Fruit fly (Drosophila melanogaster) whole organism, pupa: Measurements from ENCODE around the gene CatB.

Source experiments
- CG14655 ChIP-seq: fragments of 200-800 bp; sonication (Bioruptor generic); optimal IDR thresholded peaks from 3 replicates; lab custom pipeline; 2017; ENCODE audit warnings: mild to moderate bottlenecking, missing biosample characterization, missing genetic modification reagents, missing genetic modification characterization
- CG4496 ChIP-seq: fragments of 200-800 bp; sonication (Bioruptor generic); IDR thresholded peaks from 3 replicates; pipeline ENCODE4 v1.3.6; 2022; ENCODE audit warnings: missing biosample characterization, missing genetic modification characterization
- CG9948 ChIP-seq: fragments of 200-800 bp; sonication (Bioruptor generic); optimal IDR thresholded peaks from 2 replicates; lab custom pipeline; 2018; ENCODE audit warnings: missing biosample characterization, mild to moderate bottlenecking, missing genetic modification characterization, moderate library complexity
- Pif1A ChIP-seq: fragments of 200-800 bp; sonication (Bioruptor generic); optimal IDR thresholded peaks from 3 replicates; lab custom pipeline; 2016; ENCODE audit warnings: missing biosample characterization, missing genetic modification characterization
- Pif1B ChIP-seq: fragments of 200-800 bp; sonication (Bioruptor generic); optimal IDR thresholded peaks from 3 replicates; lab custom pipeline; 2016; ENCODE audit warnings: missing biosample characterization, missing genetic modification characterization
- Snoo ChIP-seq: fragments of 200-800 bp; sonication (Bioruptor generic); optimal IDR thresholded peaks from 3 replicates; lab custom pipeline; 2017; ENCODE audit warnings: missing biosample characterization, mild to moderate bottlenecking, missing genetic modification characterization, inconsistent platforms
- fd96Ca ChIP-seq: fragments of 200-800 bp; sonication (Bioruptor generic); IDR thresholded peaks from 3 replicates; pipeline ENCODE4 v1.3.6; 2022; ENCODE audit warnings: missing biosample characterization, missing genetic modification characterization
- gl ChIP-seq: fragments of 200-800 bp; sonication (Bioruptor generic); optimal IDR thresholded peaks from 2 replicates; lab custom pipeline; 2018; ENCODE audit warnings: missing biosample characterization, mild to moderate bottlenecking, missing genetic modification characterization
- rn ChIP-seq: fragments of 200-800 bp; sonication (Bioruptor generic); IDR thresholded peaks from 2 replicates; pipeline ENCODE4 v1.3.6; 2022; ENCODE audit warnings: missing biosample characterization, missing genetic modification characterization

dm6 chr2L:8734304-8734703 is 28.9 kb downstream of the CatB start:
- TF ChIP-seq CG14655 (GFP tag; lab: Kevin White, UChicago): no peak
- no peak for TF ChIP-seq CG4496
- TF ChIP-seq gl (tag; lab: Kevin White, UChicago): no peak
- no peak for TF ChIP-seq Pif1A (GFP tag; lab: Kevin White, UChicago)
- TF ChIP-seq Pif1B (GFP tag; lab: Kevin White, UChicago): no peak
- TF ChIP-seq CG9948 (tag; lab: Kevin White, UChicago): no peak
- TF ChIP-seq fd96Ca (GFP tag; lab: Robert Waterston, UW): no peak
- no peak for TF ChIP-seq Snoo (tag; lab: Kevin White, UChicago)
- TF ChIP-seq rn (GFP tag; lab: Robert Waterston, UW): no peak
